Fruit fly (Drosophila melanogaster) whole organism, embryonic: ENCODE data around the gene Ret.
A peak's percentile ranks its signal among the peaks of the same experiment; 100 is the strongest.

Experiments used
- Atf3 ChIP-seq: fragments of 200-800 bp; sonication (Bioruptor generic); optimal IDR thresholded peaks from 3 replicates; lab custom pipeline; 2016; ENCODE audit warnings: missing biosample characterization, missing genetic modification characterization
- CG14710 ChIP-seq: fragments of 200-800 bp; sonication (Bioruptor generic); optimal IDR thresholded peaks from 3 replicates; lab custom pipeline; 2019; ENCODE audit warnings: missing biosample characterization, mild to moderate bottlenecking, missing genetic modification characterization, moderate library complexity
- CG14860 ChIP-seq: fragments of 200-800 bp; sonication (Bioruptor generic); IDR thresholded peaks from 3 replicates; pipeline ENCODE4 v1.3.6; 2022; ENCODE audit warnings: missing biosample characterization, missing genetic modification characterization; ENCODE audit not compliant: partially characterized antibody
- CG15601 ChIP-seq: fragments of 200-800 bp; sonication (Bioruptor generic); optimal IDR thresholded peaks from 3 replicates; lab custom pipeline; 2019; ENCODE audit warnings: missing biosample characterization, mild to moderate bottlenecking, missing genetic modification characterization, moderate library complexity
- CG17829 ChIP-seq: fragments of 200-800 bp; optimal IDR thresholded peaks from 2 replicates; lab custom pipeline; 2019; ENCODE audit warnings: missing biosample characterization, mild to moderate bottlenecking, missing genetic modification characterization, moderate library complexity
- CG2199 ChIP-seq: fragments of 200-800 bp; sonication (Bioruptor generic); IDR thresholded peaks from 3 replicates; pipeline ENCODE4 v1.3.6; 2022; ENCODE audit warnings: missing biosample characterization, missing genetic modification characterization
- CG30403 ChIP-seq: fragments of 200-800 bp; sonication (Bioruptor generic); optimal IDR thresholded peaks from 3 replicates; lab custom pipeline; 2016; ENCODE audit warnings: missing biosample characterization, missing genetic modification characterization
- CG32532 ChIP-seq: fragments of 200-800 bp; sonication (Bioruptor generic); IDR thresholded peaks from 2 replicates; pipeline ENCODE4 v1.3.6; 2022; ENCODE audit warnings: missing biosample characterization, missing genetic modification characterization
- CG33557 ChIP-seq: fragments of 200-800 bp; sonication (Bioruptor generic); optimal IDR thresholded peaks from 2 replicates; lab custom pipeline; 2019; ENCODE audit warnings: missing biosample characterization, mild to moderate bottlenecking, missing genetic modification characterization, moderate library complexity
- CG34224 ChIP-seq: fragments of 200-800 bp; sonication (Bioruptor generic); IDR thresholded peaks from 3 replicates; pipeline ENCODE4 v1.3.6; 2022; ENCODE audit warnings: missing biosample characterization, missing genetic modification characterization; ENCODE audit not compliant: partially characterized antibody
- CG6175 ChIP-seq: fragments of 200-800 bp; sonication (Bioruptor generic); IDR thresholded peaks from 3 replicates; pipeline ENCODE4 v1.3.6; 2022; ENCODE audit warnings: missing biosample characterization, missing genetic modification characterization
- CG8290 ChIP-seq, 3 experiments: fragments of 200-800 bp; sonication (Bioruptor generic); optimal IDR thresholded peaks; 2 replicates each; lab custom pipeline; 2016 to 2019; ENCODE audit warnings: missing biosample characterization in 3 of 3, missing genetic modification characterization in 3 of 3, mild to moderate bottlenecking in 2 of 3, moderate library complexity in 1 of 3
- CG8765 ChIP-seq: fragments of 200-800 bp; sonication (Bioruptor generic); IDR thresholded peaks from 2 replicates; pipeline ENCODE4 v1.3.6; 2022; ENCODE audit warnings: missing biosample characterization, missing genetic modification characterization
- CG9727 ChIP-seq: fragments of 200-800 bp; sonication (Bioruptor generic); optimal IDR thresholded peaks from 3 replicates; lab custom pipeline; 2017; ENCODE audit warnings: missing biosample characterization, mild to moderate bottlenecking, missing genetic modification characterization
- Chrac-16 ChIP-seq: fragments of 200-800 bp; sonication (Bioruptor generic); optimal IDR thresholded peaks from 3 replicates; lab custom pipeline; 2016; ENCODE audit warnings: missing biosample characterization, missing genetic modification characterization
- Drgx ChIP-seq: fragments of 200-800 bp; sonication (Bioruptor generic); IDR thresholded peaks from 2 replicates; pipeline ENCODE4 v1.3.6; 2022; ENCODE audit warnings: missing biosample characterization, missing genetic modification characterization
- HmgZ ChIP-seq: fragments of 200-800 bp; sonication (Bioruptor generic); optimal IDR thresholded peaks from 2 replicates; lab custom pipeline; 2018; ENCODE audit warnings: missing biosample characterization, mild to moderate bottlenecking, missing genetic modification characterization
- Hsf ChIP-seq: fragments of 200-800 bp; sonication (Bioruptor generic); optimal IDR thresholded peaks from 3 replicates; lab custom pipeline; 2016; ENCODE audit warnings: missing biosample characterization, missing genetic modification characterization
- Jarid2 ChIP-seq: fragments of 200-800 bp; sonication (Bioruptor generic); optimal IDR thresholded peaks from 3 replicates; lab custom pipeline; 2017; ENCODE audit warnings: mild to moderate bottlenecking, missing biosample characterization, missing genetic modification reagents, missing genetic modification characterization
- Lpt ChIP-seq: fragments of >200 bp; optimal IDR thresholded peaks from 2 replicates; lab custom pipeline; 2018; ENCODE audit warnings: missing biosample characterization, missing genetic modification characterization
- bab2 ChIP-seq: fragments of 200-800 bp; sonication (Bioruptor generic); optimal IDR thresholded peaks from 2 replicates; lab custom pipeline; 2016; ENCODE audit warnings: missing biosample characterization, missing genetic modification characterization
- bcd ChIP-seq: fragments of 200-800 bp; sonication (Bioruptor generic); optimal IDR thresholded peaks from 2 replicates; lab custom pipeline; 2017; ENCODE audit warnings: missing biosample characterization, mild to moderate bottlenecking, missing genetic modification characterization
- esg ChIP-seq: fragments of 200-800 bp; sonication (Bioruptor generic); conservative IDR thresholded peaks from 2 replicates; pipeline ENCODE4 v1.3.6; 2022; ENCODE audit warnings: missing biosample characterization, missing genetic modification characterization
- gem ChIP-seq: fragments of 200-800 bp; sonication (Bioruptor generic); optimal IDR thresholded peaks from 2 replicates; lab custom pipeline; 2019; ENCODE audit warnings: missing biosample characterization, mild to moderate bottlenecking, missing genetic modification characterization, moderate library complexity
- inv ChIP-seq: fragments of 200-800 bp; sonication (Bioruptor generic); IDR thresholded peaks from 2 replicates; pipeline ENCODE4 v1.3.6; 2022; ENCODE audit warnings: missing biosample characterization, missing genetic modification characterization; ENCODE audit not compliant: partially characterized antibody
- jumu ChIP-seq: fragments of 200-800 bp; sonication (Bioruptor generic); optimal IDR thresholded peaks from 3 replicates; lab custom pipeline; 2016; ENCODE audit warnings: missing biosample characterization, missing genetic modification characterization
- nau ChIP-seq: fragments of 200-800 bp; sonication (Bioruptor generic); optimal IDR thresholded peaks from 3 replicates; lab custom pipeline; 2017; ENCODE audit warnings: missing biosample characterization, mild to moderate bottlenecking, missing genetic modification characterization, missing genetic modification reagents
- pfk ChIP-seq: fragments of 200-800 bp; sonication (Bioruptor generic); optimal IDR thresholded peaks from 2 replicates; lab custom pipeline; 2018; ENCODE audit warnings: missing biosample characterization, mild to moderate bottlenecking, missing genetic modification characterization, moderate library complexity
- psq ChIP-seq: fragments of 200-800 bp; sonication (Bioruptor generic); optimal IDR thresholded peaks from 2 replicates; lab custom pipeline; 2017; ENCODE audit warnings: missing biosample characterization, missing genetic modification characterization
- ranshi ChIP-seq: fragments of 200-800 bp; sonication (Bioruptor generic); IDR thresholded peaks from 2 replicates; pipeline ENCODE4 v1.3.6; 2022; ENCODE audit warnings: missing biosample characterization, missing genetic modification characterization
- schlank ChIP-seq: fragments of 200-800 bp; sonication (Bioruptor generic); optimal IDR thresholded peaks from 2 replicates; lab custom pipeline; 2018; ENCODE audit warnings: missing biosample characterization, mild to moderate bottlenecking, missing genetic modification characterization
- tin ChIP-seq: fragments of 200-800 bp; sonication (Bioruptor generic); optimal IDR thresholded peaks from 3 replicates; lab custom pipeline; 2016; ENCODE audit warnings: missing biosample characterization, missing genetic modification characterization
- zfh2 ChIP-seq: fragments of 200-800 bp; sonication (Bioruptor generic); optimal IDR thresholded peaks from 2 replicates; lab custom pipeline; 2016; ENCODE audit warnings: missing biosample characterization, missing genetic modification characterization

The Ret gene

DNA sequence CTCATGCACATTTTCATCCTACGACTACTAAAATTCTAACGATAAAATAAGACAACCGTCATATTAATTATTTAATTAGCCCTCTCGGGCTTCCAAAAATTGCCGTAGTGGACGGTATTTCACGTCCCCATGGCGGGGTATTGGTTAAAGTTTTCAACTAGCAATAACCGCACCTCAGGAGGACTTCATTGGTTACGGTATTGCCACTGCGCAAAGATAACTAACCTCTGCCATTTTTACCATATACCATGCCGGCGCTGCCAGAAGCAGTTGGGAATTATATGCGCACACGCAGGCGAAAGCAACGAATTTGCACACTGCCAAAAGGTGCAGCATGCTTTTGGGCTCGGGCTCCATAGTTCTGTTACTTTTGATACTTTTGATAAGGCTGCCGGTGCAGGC lies 16.4 kb upstream of the Ret start (continued):
- TF ChIP-seq ranshi (no peak), Lpt (GFP tag; lab: Kevin White, UChicago) (no peak), esg (GFP tag; lab: Robert Waterston, UW) (no peak), CG14860 (no peak), bab2 (peak; percentile 26), bcd (GFP tag; lab: Kevin White, UChicago) (peak; percentile 36), CG17829 (peak; percentile 40), HmgZ (peak; percentile 43), jumu (peak; percentile 43), Hsf (GFP tag; lab: Kevin White, UChicago) (no peak), CG14710 (tag; lab: Kevin White, UChicago) (peak; percentile 21), CG8290 (GFP tag; optimal IDR thresholded peaks at IDR 0.05; lab: Kevin White, UChicago) (peak; percentile 45), CG8290 (tag; optimal IDR thresholded peaks at IDR 0.05; lab: Kevin White, UChicago) (peak in 1 of 2 experiments; percentile 79), CG34224 (GFP tag; lab: Robert Waterston, UW) (0 out of 3 replicates have a peak, but pooled peaks have one; percentile 37), CG30403 (GFP tag; lab: Kevin White, UChicago) (peak; percentile 11)
- TF ChIP-seq, all 482 proteins: peak for 195

DNA sequence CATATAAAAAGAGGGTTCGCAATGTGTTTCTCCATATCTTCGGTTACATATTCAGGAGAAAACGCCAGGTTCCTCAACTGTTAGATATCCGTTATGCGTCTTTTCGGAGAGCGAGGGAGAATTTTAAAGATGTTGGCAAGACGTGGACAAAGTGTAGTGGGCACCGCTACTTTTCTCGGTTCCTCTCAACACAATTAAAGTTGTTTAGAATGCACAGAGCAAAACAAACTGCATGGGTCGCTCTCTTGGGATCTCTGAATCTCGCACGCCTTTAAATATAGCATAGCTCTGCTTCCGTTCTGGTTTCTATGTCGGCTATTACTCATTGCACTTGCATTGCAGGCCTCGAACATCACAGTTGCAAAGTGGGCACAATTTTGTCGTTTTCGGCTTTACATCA lies 7.6 kb upstream of the Ret start, which contains the start of gene clumsy:
Gene clumsy, plus strand, starts transcription at position 301 of the 400 bp plus-strand sequence.
- TF ChIP-seq CG2199 (peak; percentile 23; the same call in 1 of the 3 replicates), Jarid2 (GFP tag; lab: Kevin White, UChicago) (no peak)

DNA sequence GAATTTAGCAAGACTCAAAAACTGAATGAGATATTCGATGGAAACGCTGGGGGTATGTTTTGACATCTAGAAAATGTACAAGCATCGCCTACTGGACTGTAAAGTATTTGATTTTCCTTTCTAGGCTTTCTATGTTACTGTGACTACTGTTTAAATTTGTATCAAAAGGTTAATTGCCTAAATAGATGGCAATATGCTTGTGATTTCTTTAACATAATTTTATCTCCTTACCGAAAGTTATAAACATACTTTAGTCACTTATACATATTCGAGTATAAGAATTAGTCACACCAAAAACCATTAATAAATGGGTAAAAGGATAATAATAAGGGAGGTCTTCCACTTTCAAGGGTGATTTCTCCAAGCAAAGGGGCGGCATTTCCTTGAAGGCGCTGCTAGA lies 4.1 kb upstream of the Ret start, which contains the start of gene CG31988:
Gene CG31988, minus strand, starts transcription at position 101 of the 400 bp plus-strand sequence.
- TF ChIP-seq zfh2 (GFP tag; lab: Kevin White, UChicago) (no peak), CG32532 (GFP tag; lab: Robert Waterston, UW) (no peak)
- TF ChIP-seq, all 482 proteins: peak for 0

DNA sequence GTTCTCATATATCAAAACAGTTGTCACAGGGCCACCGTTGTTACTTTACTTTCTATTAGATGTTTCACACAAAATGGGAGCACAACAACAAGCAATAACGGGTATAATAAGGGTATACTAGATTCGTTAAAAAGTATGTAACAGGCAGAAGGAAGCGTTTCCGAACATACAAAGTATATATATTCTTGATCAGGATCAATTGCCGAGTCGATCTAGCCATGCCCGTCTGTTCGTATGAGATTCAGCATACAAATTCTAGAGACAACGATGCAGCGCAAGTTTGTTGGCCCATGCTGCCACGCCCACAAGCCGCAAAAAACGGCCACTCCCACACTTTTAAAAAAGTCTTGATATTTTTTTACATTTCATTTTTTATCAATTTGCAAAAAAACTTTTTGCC lies 1.7 kb upstream of the Ret start, which contains the start of gene CG31624:
Gene CG31624, minus strand, starts transcription at position 101 of the 400 bp plus-strand sequence.
- TF ChIP-seq CG8765 (GFP tag; lab: Robert Waterston, UW) (no peak), Drgx (GFP tag; lab: Robert Waterston, UW) (no peak), CG33557 (GFP tag; lab: Kevin White, UChicago) (no peak), CG15601 (tag; lab: Kevin White, UChicago) (no peak), tin (no peak), CG9727 (GFP tag; lab: Kevin White, UChicago) (no peak), inv (GFP tag; lab: Robert Waterston, UW) (no peak), CG6175 (GFP tag; lab: Robert Waterston, UW) (no peak), schlank (tag; lab: Kevin White, UChicago) (no peak), nau (GFP tag; lab: Kevin White, UChicago) (no peak), Chrac-16 (no peak), psq (GFP tag; lab: Kevin White, UChicago) (no peak)

- TF ChIP-seq gem (tag; lab: Kevin White, UChicago) (peak; percentile 6), Atf3 (GFP tag; lab: Kevin White, UChicago) (no peak), Drgx (GFP tag; lab: Robert Waterston, UW) (peak; percentile 62), pfk (GFP tag; lab: Kevin White, UChicago) (no peak)
These were observed 1.4 kb downstream of the Ret start for dm6 chr2L:21197178-21197577.
